Worm (Caenorhabditis elegans): ENCODE measurements around the gene B0281.4.
"Not testable (repeated sequence)": the region's sequence is repeated elsewhere in the genome, so short reads cannot be mapped to it uniquely, and the experiment has no call there.

The B0281.4 gene

DNA sequence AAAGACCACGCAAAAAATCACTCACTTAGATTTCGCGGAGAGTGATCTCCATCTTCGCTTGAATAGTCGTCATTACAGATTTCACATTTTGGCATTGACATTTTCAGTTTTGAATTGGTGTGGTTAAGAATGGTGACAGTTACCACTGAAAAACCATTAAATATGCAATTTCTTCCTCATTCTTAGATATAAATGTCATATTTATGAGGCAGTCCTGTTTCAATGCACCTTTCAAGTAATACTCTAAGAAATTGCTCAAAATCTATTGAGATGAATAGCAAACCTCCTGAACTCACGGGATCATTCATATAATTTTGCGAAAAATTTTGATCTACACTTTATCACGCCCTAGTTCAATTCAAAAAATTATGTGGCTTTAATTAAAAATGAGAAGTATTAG is 6.6 kb downstream of the B0281.4 start, which contains the start of gene K09F6.7:
TSS of gene K09F6.7 (minus strand) at position 101 of the 400 bp plus-strand sequence.
- TF ChIP-seq tbx-37 (GFP tag; conservative IDR thresholded peaks at IDR 0.05) (no peak), hnd-1 (tag; optimal IDR thresholded peaks at IDR 0.05) (no peak), aly-1 (tag; optimal IDR thresholded peaks at IDR 0.05) (no peak), hmg-4 (GFP tag; optimal IDR thresholded peaks at IDR 0.05) (no peak), ets-7 (tag; optimal IDR thresholded peaks at IDR 0.05) (no peak), B0310.2 (tag; optimal IDR thresholded peaks at IDR 0.05) (no peak)

DNA sequence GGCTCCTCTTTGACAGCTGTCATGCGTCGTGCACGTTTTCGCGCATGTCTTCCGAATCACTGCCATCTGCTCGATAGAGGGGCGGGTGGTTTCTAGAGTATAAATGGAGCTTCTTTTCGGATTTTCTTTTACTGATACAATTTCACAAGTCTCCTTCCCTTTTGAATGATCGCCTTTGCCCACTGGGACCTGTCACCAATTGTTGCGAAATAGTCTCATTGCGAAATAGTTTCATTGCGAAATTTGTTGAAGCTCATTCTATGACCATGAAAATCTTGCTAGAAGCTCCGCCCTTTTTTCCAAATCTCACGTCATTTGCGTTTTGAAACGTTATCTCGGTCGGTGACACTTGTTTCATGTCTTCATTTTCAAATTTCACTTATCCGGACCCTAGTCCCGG is 9.2 kb downstream of the B0281.4 start:
- TF ChIP-seq ama-1 (optimal IDR thresholded peaks at IDR 0.05): no peak
- TF ChIP-seq ets-7 (tag; optimal IDR thresholded peaks at IDR 0.05): no peak
- TF ChIP-seq tbx-37 (GFP tag; conservative IDR thresholded peaks at IDR 0.05): no peak
- no peak for TF ChIP-seq hmg-4 (GFP tag; optimal IDR thresholded peaks at IDR 0.05)
- no peak for TF ChIP-seq scrt-1 (GFP tag; IDR thresholded peaks at IDR 0.05)
- TF ChIP-seq tbx-11 (GFP tag; IDR thresholded peaks at IDR 0.05): no peak
- no peak for TF ChIP-seq hmbx-1 (tag; optimal IDR thresholded peaks at IDR 0.05)
- no peak for TF ChIP-seq sea-1 (GFP tag; conservative IDR thresholded peaks at IDR 0.05)
- no peak for TF ChIP-seq flt-1 (GFP tag; IDR thresholded peaks at IDR 0.05)
- no peak for TF ChIP-seq F13C5.2 (tag; optimal IDR thresholded peaks at IDR 0.05)
- TF ChIP-seq pes-1 (GFP tag; IDR thresholded peaks at IDR 0.05): no peak
- no peak for TF ChIP-seq hnd-1 (tag; optimal IDR thresholded peaks at IDR 0.05)
- TF ChIP-seq aly-1 (tag; optimal IDR thresholded peaks at IDR 0.05): no peak
- no peak for TF ChIP-seq tra-4 (tag; optimal IDR thresholded peaks at IDR 0.05)
- no peak for TF ChIP-seq ceh-36 (tag; optimal IDR thresholded peaks at IDR 0.05)
- no peak for TF ChIP-seq ceh-13 (GFP tag; optimal IDR thresholded peaks at IDR 0.05)
- no peak for TF ChIP-seq B0310.2 (tag; optimal IDR thresholded peaks at IDR 0.05)

DNA sequence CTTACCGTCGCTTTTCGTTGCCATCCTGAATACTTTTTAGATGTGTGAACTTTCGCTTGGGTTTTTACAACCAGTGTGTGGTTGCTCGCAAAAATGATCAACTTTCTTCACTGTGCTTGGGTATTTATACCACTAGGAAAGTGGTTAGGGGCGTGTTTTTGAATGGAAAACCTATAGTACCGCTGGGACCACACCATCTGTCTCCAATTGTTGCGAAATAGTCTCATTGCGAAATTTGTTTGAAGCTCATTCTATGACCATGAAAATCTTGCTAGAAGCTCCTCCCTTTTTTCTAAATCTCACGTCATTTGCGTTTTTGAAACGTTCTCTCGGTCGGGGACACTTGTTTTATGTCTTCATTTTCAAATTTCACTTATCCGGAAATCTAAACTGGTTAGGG is 9.8 kb downstream of the B0281.4 start, which contains the start of the genes K09F6.10 and K09F6.13:
TSS of gene K09F6.10 (minus strand) at position 86 of the 400 bp plus-strand sequence.
TSS of gene K09F6.13 (plus strand) at position 317 of the 400 bp plus-strand sequence.
- no peak for TF ChIP-seq B0310.2 (tag; optimal IDR thresholded peaks at IDR 0.05)
- TF ChIP-seq tra-4 (tag; optimal IDR thresholded peaks at IDR 0.05): no peak
- no peak for TF ChIP-seq ama-1 (optimal IDR thresholded peaks at IDR 0.05)
- TF ChIP-seq scrt-1 (GFP tag; IDR thresholded peaks at IDR 0.05): no peak
- no peak for TF ChIP-seq aly-1 (tag; optimal IDR thresholded peaks at IDR 0.05)
- no peak for TF ChIP-seq pes-1 (GFP tag; IDR thresholded peaks at IDR 0.05)

DNA sequence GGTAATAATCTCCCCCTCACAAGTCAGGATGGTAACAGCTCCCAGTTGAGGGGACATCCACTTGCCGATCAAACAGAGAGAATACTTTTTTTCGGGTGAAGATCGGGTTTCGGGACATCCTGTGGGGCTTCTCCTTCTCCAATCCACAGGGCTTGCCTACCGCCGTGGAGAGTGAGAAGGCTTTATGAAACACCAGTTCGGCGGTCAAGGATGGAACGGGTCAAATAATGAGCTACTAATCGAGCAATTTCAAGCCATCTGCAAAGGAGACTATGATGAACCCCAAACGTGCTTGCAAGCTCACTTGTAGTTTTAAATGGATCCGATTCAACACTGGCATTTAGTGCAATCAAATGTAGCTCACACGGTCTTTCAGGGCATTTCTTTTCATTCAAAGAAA is 13.9 kb downstream of the B0281.4 start:
- TF ChIP-seq hmbx-1 (tag; optimal IDR thresholded peaks at IDR 0.05): no peak
- no peak for TF ChIP-seq scrt-1 (GFP tag; IDR thresholded peaks at IDR 0.05)
- no peak for TF ChIP-seq ceh-13 (GFP tag; optimal IDR thresholded peaks at IDR 0.05)
- no peak for TF ChIP-seq ceh-36 (tag; optimal IDR thresholded peaks at IDR 0.05)
- no peak for TF ChIP-seq tra-4 (tag; optimal IDR thresholded peaks at IDR 0.05)
- no peak for TF ChIP-seq sea-1 (GFP tag; conservative IDR thresholded peaks at IDR 0.05)

DNA sequence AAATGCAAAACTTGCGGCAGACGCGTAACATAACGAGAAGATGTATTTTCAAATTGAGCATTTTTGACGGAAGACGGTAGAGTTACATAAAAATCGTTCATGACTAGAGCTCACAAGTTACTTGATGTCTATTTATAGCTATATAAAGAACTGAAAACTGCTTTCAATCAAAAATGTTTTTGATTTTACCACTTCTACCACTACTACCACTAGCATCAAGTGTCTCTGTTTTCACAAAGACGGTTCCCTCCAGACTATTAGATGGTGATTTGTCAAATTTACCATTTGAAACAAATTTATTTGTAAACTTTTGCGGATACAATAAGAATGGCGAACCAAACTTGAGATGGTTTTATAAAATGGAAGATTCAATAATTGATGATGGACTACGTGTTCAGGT is 16.0 kb downstream of the B0281.4 start, which contains the start of gene K09F6.9:
TSS of gene K09F6.9 (minus strand) at position 101 of the 400 bp plus-strand sequence.
- not testable (repeated sequence) for TF ChIP-seq B0310.2 (tag; optimal IDR thresholded peaks at IDR 0.05); F13C5.2 (tag; optimal IDR thresholded peaks at IDR 0.05); ceh-13 (GFP tag; optimal IDR thresholded peaks at IDR 0.05)

DNA sequence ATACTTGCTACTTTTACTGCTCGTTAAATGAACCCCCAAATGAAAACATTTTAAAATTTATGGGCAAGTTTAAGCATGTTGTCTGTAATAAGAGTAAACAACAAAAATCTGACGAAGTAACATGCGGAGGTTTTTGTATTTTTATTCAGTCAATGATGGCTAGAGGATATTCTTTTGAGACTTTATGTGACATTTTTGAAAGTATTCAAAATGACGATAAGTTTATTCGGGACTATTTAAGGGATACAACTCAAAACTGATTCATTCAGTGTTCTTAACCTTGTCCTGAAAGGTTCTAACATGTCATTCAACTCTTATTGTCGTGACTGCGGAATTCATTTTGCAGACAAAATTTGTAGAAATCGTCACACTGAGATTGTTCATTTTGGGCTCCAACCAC is 18.8 kb downstream of the B0281.4 start, which contains the start of gene K09F6.11:
TSS of gene K09F6.11 (plus strand) at position 301 of the 400 bp plus-strand sequence.
- TF ChIP-seq F13C5.2 (tag; optimal IDR thresholded peaks at IDR 0.05): no peak

DNA sequence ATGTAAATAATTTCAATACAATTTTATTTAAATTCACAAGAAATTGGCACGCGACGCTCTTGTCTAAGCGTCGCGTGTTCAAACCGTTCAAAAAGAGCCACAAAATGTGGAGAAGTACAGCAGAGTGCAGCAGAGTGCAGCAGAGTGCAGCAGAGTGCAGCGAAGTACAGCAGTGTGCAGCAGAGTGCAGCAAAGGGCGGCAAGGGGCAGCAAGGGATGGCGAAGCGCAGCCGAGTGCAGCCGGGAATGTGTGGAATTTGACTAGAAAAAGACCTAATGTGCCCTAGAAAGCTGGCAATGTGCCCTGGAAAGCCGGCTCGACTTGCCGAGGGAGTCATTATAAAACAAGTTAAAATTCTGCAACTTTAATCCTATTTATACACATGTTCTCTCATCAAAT is 19.4 kb downstream of the B0281.4 start, which contains the start of gene K09F6.6:
TSS of gene K09F6.6 (minus strand) at position 43 of the 400 bp plus-strand sequence.
- TF ChIP-seq hmg-4 (GFP tag; optimal IDR thresholded peaks at IDR 0.05): no peak

DNA sequence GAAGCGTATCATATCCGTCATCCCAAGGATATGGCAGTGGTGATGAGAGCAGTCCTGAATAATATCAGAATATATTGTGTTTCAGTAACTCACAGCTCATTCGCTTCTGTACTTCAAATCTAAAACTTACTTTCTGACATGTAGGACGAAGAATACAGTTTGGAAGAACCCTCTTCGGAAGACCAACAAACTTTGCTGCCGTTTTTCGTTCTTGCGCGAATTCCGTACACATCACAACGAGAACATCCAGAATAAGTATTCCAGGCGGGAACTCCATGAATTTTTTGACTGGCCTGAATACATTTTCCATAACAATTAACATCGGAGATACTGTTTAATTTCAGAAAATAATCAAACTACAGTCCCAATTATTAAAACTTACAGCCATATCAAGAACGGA is 21.2 kb downstream of the B0281.4 start, which contains the start of gene K09F6.15:
TSS of gene K09F6.15 (minus strand) at position 101 of the 400 bp plus-strand sequence.
- no peak for TF ChIP-seq scrt-1 (GFP tag; IDR thresholded peaks at IDR 0.05)
- no peak for TF ChIP-seq ama-1 (optimal IDR thresholded peaks at IDR 0.05)
- no peak for TF ChIP-seq flt-1 (GFP tag; IDR thresholded peaks at IDR 0.05)
- no peak for TF ChIP-seq hmbx-1 (tag; optimal IDR thresholded peaks at IDR 0.05)
- TF ChIP-seq hnd-1 (tag; optimal IDR thresholded peaks at IDR 0.05): no peak
- no peak for TF ChIP-seq B0310.2 (tag; optimal IDR thresholded peaks at IDR 0.05)
- TF ChIP-seq F13C5.2 (tag; optimal IDR thresholded peaks at IDR 0.05): no peak

DNA sequence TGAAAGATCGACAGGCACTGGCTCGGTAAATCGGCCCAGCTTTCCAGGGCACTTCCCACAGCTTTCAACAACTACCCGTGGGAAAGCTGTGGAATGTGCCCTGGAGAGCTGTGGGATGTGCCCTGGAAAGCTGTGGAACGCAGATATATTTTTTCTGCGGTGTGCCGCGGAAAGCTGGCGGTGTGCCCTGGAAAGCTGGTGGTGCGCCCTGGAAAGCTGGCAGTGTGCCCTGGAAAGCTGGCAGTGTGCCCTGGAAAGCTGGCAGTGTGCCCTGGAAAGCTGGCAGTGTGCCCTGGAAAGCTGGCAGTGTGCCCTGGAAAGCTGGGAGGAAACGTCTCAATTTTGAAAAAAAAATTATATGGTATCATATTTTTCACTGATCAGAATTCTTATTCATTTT is 24.9 kb downstream of the B0281.4 start:
- TF ChIP-seq ceh-36 (tag; optimal IDR thresholded peaks at IDR 0.05) (no peak), tbx-37 (GFP tag; conservative IDR thresholded peaks at IDR 0.05) (no peak), pes-1 (GFP tag; IDR thresholded peaks at IDR 0.05) (no peak), B0310.2 (tag; optimal IDR thresholded peaks at IDR 0.05) (no peak), aly-1 (tag; optimal IDR thresholded peaks at IDR 0.05) (no peak), hnd-1 (tag; optimal IDR thresholded peaks at IDR 0.05) (no peak), ets-7 (tag; optimal IDR thresholded peaks at IDR 0.05) (no peak)
